Fruit fly (Drosophila melanogaster) whole organism, embryonic: ENCODE measurements around the gene CG44001.

Experiments
- Ada2b ChIP-seq: fragments of 200-800 bp; sonication (Bioruptor generic); IDR thresholded peaks from 2 replicates; pipeline ENCODE4 v1.3.6; 2022; ENCODE audit warnings: missing biosample characterization, missing genetic modification characterization
- CG10543 ChIP-seq: fragments of 200-800 bp; sonication (Bioruptor generic); optimal IDR thresholded peaks from 3 replicates; lab custom pipeline; 2017; ENCODE audit warnings: missing biosample characterization, mild to moderate bottlenecking, missing genetic modification characterization, moderate library complexity
- CG10959 ChIP-seq: fragments of 200-800 bp; sonication (Bioruptor generic); IDR thresholded peaks from 2 replicates; pipeline ENCODE4 v1.3.6; 2022; ENCODE audit warnings: missing biosample characterization, missing genetic modification characterization
- CG11093 ChIP-seq: fragments of 200-800 bp; sonication (Bioruptor generic); IDR thresholded peaks from 3 replicates; pipeline ENCODE4 v1.3.6; 2022; ENCODE audit warnings: missing biosample characterization, missing genetic modification characterization
- CG12104 ChIP-seq: fragments of 200-800 bp; sonication (Bioruptor generic); optimal IDR thresholded peaks from 3 replicates; lab custom pipeline; 2016; ENCODE audit warnings: missing biosample characterization, missing genetic modification characterization
- CG13894 ChIP-seq: fragments of 200-800 bp; sonication (Bioruptor generic); optimal IDR thresholded peaks from 3 replicates; lab custom pipeline; 2018; ENCODE audit warnings: missing biosample characterization, mild to moderate bottlenecking, missing genetic modification characterization, moderate library complexity
- CG17912 ChIP-seq: fragments of 200-800 bp; sonication (Bioruptor generic); optimal IDR thresholded peaks from 2 replicates; lab custom pipeline; 2018; ENCODE audit warnings: missing biosample characterization, mild to moderate bottlenecking, missing genetic modification characterization
- CG18619 ChIP-seq: fragments of 200-800 bp; sonication (Bioruptor generic); optimal IDR thresholded peaks from 3 replicates; lab custom pipeline; 2017; ENCODE audit warnings: missing biosample characterization, mild to moderate bottlenecking, missing genetic modification characterization
- CG31388 ChIP-seq: fragments of 200-800 bp; sonication (Bioruptor generic); optimal IDR thresholded peaks from 2 replicates; lab custom pipeline; 2016; ENCODE audit warnings: missing biosample characterization, missing genetic modification characterization
- CG32772 ChIP-seq: fragments of 200-800 bp; sonication (Bioruptor generic); IDR thresholded peaks from 2 replicates; pipeline ENCODE4 v1.3.6; 2022; ENCODE audit warnings: missing biosample characterization, missing genetic modification characterization
- CG33213 ChIP-seq: fragments of 200-800 bp; sonication (Bioruptor generic); optimal IDR thresholded peaks from 3 replicates; lab custom pipeline; 2016; ENCODE audit warnings: missing biosample characterization, missing genetic modification characterization
- CG34376 ChIP-seq: fragments of 200-800 bp; sonication (Bioruptor generic); optimal IDR thresholded peaks from 2 replicates; lab custom pipeline; 2018; ENCODE audit warnings: missing biosample characterization, mild to moderate bottlenecking, missing genetic modification characterization
- CG3995 ChIP-seq: fragments of 200-800 bp; sonication (Bioruptor generic); optimal IDR thresholded peaks from 3 replicates; lab custom pipeline; 2016; ENCODE audit warnings: missing biosample characterization, missing genetic modification characterization
- CG5953 ChIP-seq: fragments of 200-800 bp; sonication (Bioruptor generic); IDR thresholded peaks from 2 replicates; pipeline ENCODE4 v1.3.6; 2022; ENCODE audit warnings: missing biosample characterization, missing genetic modification characterization
- CG7786 ChIP-seq: fragments of 200-800 bp; sonication (Bioruptor generic); optimal IDR thresholded peaks from 2 replicates; lab custom pipeline; 2016; ENCODE audit warnings: missing biosample characterization, missing genetic modification characterization
- CG8359 ChIP-seq: fragments of 200-800 bp; sonication (Bioruptor generic); optimal IDR thresholded peaks from 2 replicates; lab custom pipeline; 2017; ENCODE audit warnings: missing biosample characterization, mild to moderate bottlenecking, missing genetic modification characterization, borderline replicate concordance
- CG9817 ChIP-seq: fragments of 200-800 bp; sonication (Bioruptor generic); optimal IDR thresholded peaks from 2 replicates; lab custom pipeline; 2018; ENCODE audit warnings: missing biosample characterization, mild to moderate bottlenecking, missing genetic modification characterization, moderate library complexity
- CG9932 ChIP-seq: fragments of 200-800 bp; sonication (Bioruptor generic); IDR thresholded peaks from 2 replicates; pipeline ENCODE4 v1.3.6; 2022; ENCODE audit warnings: missing biosample characterization, missing genetic modification characterization
- Dll ChIP-seq: fragments of 200-800 bp; sonication (Bioruptor generic); IDR thresholded peaks from 4 replicates; pipeline ENCODE4 v1.3.6; 2022; ENCODE audit warnings: missing biosample characterization, missing genetic modification characterization; ENCODE audit not compliant: partially characterized antibody
- Eip74EF ChIP-seq, 2 experiments: fragments of 200-800 bp in 1 of 2; fragments of >200 bp in 1 of 2; sonication (Bioruptor generic) in 1 of 2; optimal IDR thresholded peaks; 2 replicates each; lab custom pipeline; 2017 to 2019; ENCODE audit warnings: missing biosample characterization in 2 of 2, missing genetic modification characterization in 2 of 2, mild to moderate bottlenecking in 1 of 2, moderate library complexity in 1 of 2
- HmgZ ChIP-seq: fragments of 200-800 bp; sonication (Bioruptor generic); optimal IDR thresholded peaks from 2 replicates; lab custom pipeline; 2018; ENCODE audit warnings: missing biosample characterization, mild to moderate bottlenecking, missing genetic modification characterization
- Hr3 ChIP-seq: fragments of 200-800 bp; sonication (Bioruptor generic); optimal IDR thresholded peaks from 3 replicates; lab custom pipeline; 2016; ENCODE audit warnings: missing biosample characterization, missing genetic modification characterization
- Myb ChIP-seq: fragments of 200-800 bp; sonication (Bioruptor generic); optimal IDR thresholded peaks from 2 replicates; lab custom pipeline; 2016; ENCODE audit warnings: missing biosample characterization, missing genetic modification characterization
- NC2α ChIP-seq: fragments of 200-800 bp; sonication (Bioruptor generic); optimal IDR thresholded peaks from 2 replicates; lab custom pipeline; 2016; ENCODE audit warnings: missing biosample characterization, missing genetic modification characterization
- NK7.1 ChIP-seq: fragments of 200-800 bp; sonication (Bioruptor generic); optimal IDR thresholded peaks from 3 replicates; lab custom pipeline; 2016; ENCODE audit warnings: missing biosample characterization, missing genetic modification characterization
- Pdp1 ChIP-seq, 2 experiments: fragments of 200-800 bp; sonication (Bioruptor generic); optimal IDR thresholded peaks; 3 replicates each; lab custom pipeline; 2016; ENCODE audit warnings: missing biosample characterization in 2 of 2, missing genetic modification characterization in 2 of 2, mild to moderate bottlenecking in 1 of 2, moderate library complexity in 1 of 2
- Sox102F ChIP-seq: fragments of 200-800 bp; sonication (Bioruptor generic); optimal IDR thresholded peaks from 2 replicates; lab custom pipeline; 2018; ENCODE audit warnings: missing biosample characterization, mild to moderate bottlenecking, missing genetic modification characterization, moderate library complexity
- Xbp1 ChIP-seq: fragments of 200-800 bp; sonication (Bioruptor generic); optimal IDR thresholded peaks from 3 replicates; lab custom pipeline; 2016; ENCODE audit warnings: missing biosample characterization, mild to moderate bottlenecking, missing genetic modification characterization
- Xrp1 ChIP-seq: fragments of 200-800 bp; sonication (Bioruptor generic); IDR thresholded peaks from 2 replicates; pipeline ENCODE4 v1.3.6; 2022; ENCODE audit warnings: missing biosample characterization, missing genetic modification characterization
- ap ChIP-seq: fragments of 200-800 bp; sonication (Bioruptor generic); IDR thresholded peaks from 2 replicates; pipeline ENCODE4 v1.3.6; 2022; ENCODE audit warnings: missing biosample characterization, missing genetic modification characterization
- ato ChIP-seq: fragments of 200-800 bp; sonication (Bioruptor generic); IDR thresholded peaks from 2 replicates; pipeline ENCODE4 v1.3.6; 2022; ENCODE audit warnings: missing biosample characterization, missing genetic modification characterization; ENCODE audit not compliant: partially characterized antibody
- az2 ChIP-seq: fragments of 200-800 bp; sonication (Bioruptor generic); optimal IDR thresholded peaks from 3 replicates; lab custom pipeline; 2016; ENCODE audit warnings: missing biosample characterization, missing genetic modification characterization
- bigmax ChIP-seq: fragments of 200-800 bp; sonication (Bioruptor generic); optimal IDR thresholded peaks from 2 replicates; lab custom pipeline; 2018; ENCODE audit warnings: missing biosample characterization, mild to moderate bottlenecking, missing genetic modification characterization
- btn ChIP-seq: fragments of 200-800 bp; sonication (Bioruptor generic); optimal IDR thresholded peaks from 2 replicates; lab custom pipeline; 2016; ENCODE audit warnings: missing biosample characterization, missing genetic modification characterization
- corto ChIP-seq: fragments of 200-800 bp; sonication (Bioruptor generic); optimal IDR thresholded peaks from 2 replicates; lab custom pipeline; 2016; ENCODE audit warnings: missing biosample characterization, mild to moderate bottlenecking, missing genetic modification characterization, moderate library complexity
- cwo ChIP-seq: fragments of 200-800 bp; sonication (Bioruptor generic); optimal IDR thresholded peaks from 3 replicates; lab custom pipeline; 2017; ENCODE audit warnings: missing biosample characterization, missing genetic modification characterization, mild to moderate bottlenecking, moderate library complexity, missing genetic modification reagents
- dan ChIP-seq: fragments of 200-800 bp; sonication (Bioruptor generic); IDR thresholded peaks from 2 replicates; pipeline ENCODE4 v1.3.6; 2022; ENCODE audit warnings: missing biosample characterization, missing genetic modification characterization
- fd96Cb ChIP-seq: fragments of 200-800 bp; sonication (Bioruptor generic); optimal IDR thresholded peaks from 2 replicates; lab custom pipeline; 2018; ENCODE audit warnings: missing biosample characterization, mild to moderate bottlenecking, missing genetic modification characterization, moderate library complexity
- h ChIP-seq: fragments of >200 bp; optimal IDR thresholded peaks from 2 replicates; lab custom pipeline; 2017
- her ChIP-seq: fragments of 200-800 bp; sonication (Bioruptor generic); optimal IDR thresholded peaks from 2 replicates; lab custom pipeline; 2016; ENCODE audit warnings: missing biosample characterization, missing genetic modification characterization
- inv ChIP-seq: fragments of 200-800 bp; sonication (Bioruptor generic); IDR thresholded peaks from 2 replicates; pipeline ENCODE4 v1.3.6; 2022; ENCODE audit warnings: missing biosample characterization, missing genetic modification characterization; ENCODE audit not compliant: partially characterized antibody
- mld ChIP-seq: fragments of 200-800 bp; sonication (Bioruptor generic); IDR thresholded peaks from 3 replicates; pipeline ENCODE4 v1.3.6; 2022; ENCODE audit warnings: missing biosample characterization, missing genetic modification characterization; ENCODE audit not compliant: partially characterized antibody
- nmo ChIP-seq: fragments of 200-800 bp; sonication (Bioruptor generic); optimal IDR thresholded peaks from 2 replicates; lab custom pipeline; 2018; ENCODE audit warnings: missing biosample characterization, mild to moderate bottlenecking, missing genetic modification characterization, moderate library complexity
- nom ChIP-seq: fragments of 200-800 bp; sonication (Bioruptor generic); optimal IDR thresholded peaks from 2 replicates; lab custom pipeline; 2017; ENCODE audit warnings: missing biosample characterization, missing genetic modification characterization, mild to moderate bottlenecking, moderate library complexity, missing genetic modification reagents
- oc ChIP-seq: fragments of 200-800 bp; sonication (Bioruptor generic); optimal IDR thresholded peaks from 2 replicates; lab custom pipeline; 2018; ENCODE audit warnings: missing biosample characterization, mild to moderate bottlenecking, missing genetic modification characterization, moderate library complexity
- row ChIP-seq: fragments of 200-800 bp; sonication (Bioruptor generic); IDR thresholded peaks from 3 replicates; pipeline ENCODE4 v1.3.6; 2022; ENCODE audit warnings: missing biosample characterization, missing genetic modification characterization
- so ChIP-seq: fragments of 200-800 bp; sonication (Bioruptor generic); IDR thresholded peaks from 3 replicates; pipeline ENCODE4 v1.3.6; 2022; ENCODE audit warnings: missing biosample characterization, missing genetic modification characterization
- vfl ChIP-seq: fragments of 200-800 bp; sonication (Bioruptor generic); optimal IDR thresholded peaks from 2 replicates; lab custom pipeline; 2016; ENCODE audit warnings: missing biosample characterization, missing genetic modification characterization
- vnd ChIP-seq: fragments of 200-800 bp; sonication (Bioruptor generic); IDR thresholded peaks from 3 replicates; pipeline ENCODE4 v1.3.6; 2022; ENCODE audit warnings: missing biosample characterization, missing genetic modification characterization; ENCODE audit not compliant: partially characterized antibody
- yki ChIP-seq: fragments of >200 bp; optimal IDR thresholded peaks from 3 replicates; lab custom pipeline; 2018

The CG44001 gene

dm6 chr2L:4999389-5000032, 43.6 kb upstream of the CG44001 start (continued):
- TF ChIP-seq CG17912 (GFP tag; lab: Kevin White, UChicago) (no peak), Dll (no peak), yki (no peak), CG18619 (peak; percentile 48), NC2α (GFP tag; lab: Kevin White, UChicago) (peak; percentile 14), nmo (GFP tag; lab: Kevin White, UChicago) (peak; percentile 62), Pdp1 (GFP tag; optimal IDR thresholded peaks at IDR 0.05; lab: Kevin White, UChicago) (peak; percentile 69 to 89), corto (GFP tag; lab: Kevin White, UChicago) (peak; percentile 40), row (GFP tag; lab: Robert Waterston, UW) (peak; percentile 80), CG5953 (0 out of 2 replicates have a peak, but pooled peaks have one; percentile 37), so (GFP tag; lab: Robert Waterston, UW) (peak; percentile 70; the same call in 1 of the 3 replicates), NK7.1 (no peak), CG3995 (GFP tag; lab: Kevin White, UChicago) (peak; percentile 40), CG32772 (GFP tag; lab: Robert Waterston, UW) (peak; percentile 49), Xbp1 (GFP tag; lab: Kevin White, UChicago) (peak; percentile 75), Eip74EF (GFP tag; optimal IDR thresholded peaks at IDR 0.05; lab: Kevin White, UChicago) (no peak), nom (GFP tag; lab: Kevin White, UChicago) (no peak), bigmax (no peak), CG13894 (tag; lab: Kevin White, UChicago) (peak; percentile 33), mld (no peak), CG31388 (GFP tag; lab: Kevin White, UChicago) (peak; percentile 24), CG10959 (peak; percentile 67), CG11093 (GFP tag; lab: Robert Waterston, UW) (peak; percentile 69), h (lab: Kevin White, UChicago) (no peak), CG10543 (GFP tag; lab: Kevin White, UChicago) (no peak), oc (tag; lab: Kevin White, UChicago) (peak; percentile 17), Xrp1 (GFP tag; lab: Robert Waterston, UW) (peak; percentile 73), Ada2b (peak; percentile 76), CG34376 (GFP tag; lab: Kevin White, UChicago) (peak; percentile 42), CG8359 (GFP tag; lab: Kevin White, UChicago) (peak; percentile 29), CG12104 (GFP tag; lab: Kevin White, UChicago) (peak; percentile 39), CG33213 (GFP tag; lab: Kevin White, UChicago) (peak; percentile 47), CG9817 (peak; percentile 65), Hr3 (GFP tag; lab: Kevin White, UChicago) (peak; percentile 46), fd96Cb (tag; lab: Kevin White, UChicago) (peak; percentile 76), dan (GFP tag; lab: Robert Waterston, UW) (no peak), Myb (GFP tag; lab: Kevin White, UChicago) (peak; percentile 30), her (peak; percentile 29), HmgZ (peak; percentile 38), vnd (GFP tag; lab: Robert Waterston, UW) (no peak), az2 (GFP tag; lab: Kevin White, UChicago) (peak; percentile 47), vfl (GFP tag; lab: Kevin White, UChicago) (peak; percentile 19), CG9932 (GFP tag; lab: Robert Waterston, UW) (peak; percentile 73), cwo (GFP tag; lab: Kevin White, UChicago) (peak; percentile 41), CG7786 (GFP tag; lab: Kevin White, UChicago) (peak; percentile 58), Sox102F (GFP tag; lab: Kevin White, UChicago) (peak; percentile 76), ap (GFP tag; lab: Robert Waterston, UW) (peak; percentile 49; the same call in 1 of the 2 replicates), btn (GFP tag; lab: Kevin White, UChicago) (peak; percentile 75), ato (GFP tag; lab: Robert Waterston, UW) (no peak), inv (GFP tag; lab: Robert Waterston, UW) (no peak)
